Worm (Caenorhabditis elegans): ENCODE data around the gene Y37E11B.5.
A peak's percentile ranks its signal among the peaks of the same experiment; 100 is the strongest.

Y37E11B.5 gene

ce11 chrIV:3551777-3552462, 46.4 kb downstream of the Y37E11B.5 start (continued):
- TF ChIP-seq lin-26 (GFP tag; IDR thresholded peaks at IDR 0.05), result peak; percentile 93
- TF ChIP-seq F33H1.4 (GFP tag; IDR thresholded peaks at IDR 0.05), result no peak
- TF ChIP-seq F10E7.11 (tag; optimal IDR thresholded peaks at IDR 0.05), result no peak
- TF ChIP-seq ceh-79 (tag; optimal IDR thresholded peaks at IDR 0.05), result peak; percentile 0
- peak; percentile 82 for TF ChIP-seq zim-3 (tag; optimal IDR thresholded peaks at IDR 0.05)
- no peak for TF ChIP-seq bed-2 (GFP tag; IDR thresholded peaks at IDR 0.05)
- peak; percentile 57; the same call in 1 of the 2 replicates for TF ChIP-seq D2030.7 (GFP tag; IDR thresholded peaks at IDR 0.05)
- peak; percentile 40; the same call in 1 of the 2 replicates for TF ChIP-seq cebp-1 (GFP tag; IDR thresholded peaks at IDR 0.05)
- no peak for TF ChIP-seq cebp-1 (tag; optimal IDR thresholded peaks at IDR 0.05)
- no peak for TF ChIP-seq B0019.2 (GFP tag; conservative IDR thresholded peaks at IDR 0.05)
- TF ChIP-seq ekl-4 (GFP tag; IDR thresholded peaks at IDR 0.05), result no peak
- no peak for TF ChIP-seq egl-18 (GFP tag; IDR thresholded peaks at IDR 0.05)
- TF ChIP-seq ZK185.1 (tag; optimal IDR thresholded peaks at IDR 0.05; ENCODE audit: poor library complexity, severe bottlenecking), result peak; percentile 91
- no peak for TF ChIP-seq hlh-26 (GFP tag; conservative IDR thresholded peaks at IDR 0.05)
- no peak for TF ChIP-seq bed-1 (GFP tag; IDR thresholded peaks at IDR 0.05)
- peak; percentile 76 for TF ChIP-seq mxl-1 (tag; optimal IDR thresholded peaks at IDR 0.05)
- TF ChIP-seq xnd-1 (tag; optimal IDR thresholded peaks at IDR 0.05), result no peak
- peak in 1 of 2 experiments; percentile 25 for TF ChIP-seq let-607 (tag; optimal IDR thresholded peaks at IDR 0.05)
- TF ChIP-seq tlf-1 (GFP tag; optimal IDR thresholded peaks at IDR 0.05), result no peak
- peak; percentile 78 for TF ChIP-seq snpc-4 (GFP tag; optimal IDR thresholded peaks at IDR 0.05)
- peak in 3 of 4 experiments; percentile 61 to 94 (median 87) for TF ChIP-seq snpc-4 (tag; optimal IDR thresholded peaks at IDR 0.05)
- TF ChIP-seq attf-3 (GFP tag; conservative IDR thresholded peaks at IDR 0.05), result no peak
- TF ChIP-seq hrde-1 (tag; optimal IDR thresholded peaks at IDR 0.05; ENCODE audit: borderline replicate concordance), result peak; percentile 65
- peak; percentile 31 for TF ChIP-seq lsl-1 (GFP tag; optimal IDR thresholded peaks at IDR 0.05)
- TF ChIP-seq sea-2 (GFP tag; IDR thresholded peaks at IDR 0.05), result no peak
- no peak for TF ChIP-seq somi-1 (GFP tag; optimal IDR thresholded peaks at IDR 0.05)
- TF ChIP-seq lag-1 (GFP tag; IDR thresholded peaks at IDR 0.05), result no peak
- TF ChIP-seq athp-1 (tag; optimal IDR thresholded peaks at IDR 0.05), result peak; percentile 73
- TF ChIP-seq dpl-1 (GFP tag; optimal IDR thresholded peaks at IDR 0.05), result no peak
- TF ChIP-seq lin-35 (GFP tag; optimal IDR thresholded peaks at IDR 0.05), result no peak
- no peak for TF ChIP-seq tbx-9 (tag; optimal IDR thresholded peaks at IDR 0.05; ENCODE audit: borderline replicate concordance)
- TF ChIP-seq ceh-58 (GFP tag; IDR thresholded peaks at IDR 0.05), result no peak
- peak; percentile 84 for TF ChIP-seq nhr-90 (tag; optimal IDR thresholded peaks at IDR 0.05)
- no peak for TF ChIP-seq ceh-91 (GFP tag; IDR thresholded peaks at IDR 0.05)
- no peak for TF ChIP-seq egl-44 (GFP tag; IDR thresholded peaks at IDR 0.05)
- TF ChIP-seq madf-6 (GFP tag; IDR thresholded peaks at IDR 0.05), result 0 out of 2 replicates have a peak, but pooled peaks have one; percentile 47
- no peak for TF ChIP-seq F57C9.4 (tag; optimal IDR thresholded peaks at IDR 0.05)
- TF ChIP-seq mel-28 (tag; optimal IDR thresholded peaks at IDR 0.05; ENCODE audit: borderline replicate concordance), result no peak
- peak; percentile 41 for TF ChIP-seq ceh-27 (GFP tag; optimal IDR thresholded peaks at IDR 0.05)
- 0 out of 2 replicates have a peak, but pooled peaks have one; percentile 41 for TF ChIP-seq hmg-20 (GFP tag; IDR thresholded peaks at IDR 0.05)
- no peak for TF ChIP-seq Y53F4B.3 (GFP tag; IDR thresholded peaks at IDR 0.05)
- TF ChIP-seq nfya-1 (tag; optimal IDR thresholded peaks at IDR 0.05; ENCODE audit: borderline replicate concordance, insufficient read depth), result no peak
- TF ChIP-seq B0336.3 (GFP tag; IDR thresholded peaks at IDR 0.05), result no peak
- TF ChIP-seq K12H6.12 (tag; optimal IDR thresholded peaks at IDR 0.05), result peak; percentile 18
- no peak for TF ChIP-seq F39B2.1 (GFP tag; IDR thresholded peaks at IDR 0.05)
- TF ChIP-seq chd-7 (tag; optimal IDR thresholded peaks at IDR 0.05), result peak; percentile 59
- no peak; the same call in 1 of the 2 replicates for TF ChIP-seq rcor-1 (GFP tag; IDR thresholded peaks at IDR 0.05)
